Worm (Caenorhabditis elegans) whole organism, young adult: ENCODE results near the gene cnnm-3.

ENCODE experiments used
- B0019.2 ChIP-seq: fragments of 200-800 bp; sonication (Bioruptor generic); conservative IDR thresholded peaks from 2 replicates; pipeline ENCODE4 v1.3.6; 2022; ENCODE audit warnings: missing genetic modification reagents, missing genetic modification characterization, missing compliant biosample characterization
- Y79H2A.3 ChIP-seq: fragments of 200-800 bp; sonication (Bioruptor generic); conservative IDR thresholded peaks from 2 replicates; pipeline ENCODE4 v1.3.6; 2022; ENCODE audit warnings: missing genetic modification reagents, missing genetic modification characterization, missing compliant biosample characterization

DNA sequence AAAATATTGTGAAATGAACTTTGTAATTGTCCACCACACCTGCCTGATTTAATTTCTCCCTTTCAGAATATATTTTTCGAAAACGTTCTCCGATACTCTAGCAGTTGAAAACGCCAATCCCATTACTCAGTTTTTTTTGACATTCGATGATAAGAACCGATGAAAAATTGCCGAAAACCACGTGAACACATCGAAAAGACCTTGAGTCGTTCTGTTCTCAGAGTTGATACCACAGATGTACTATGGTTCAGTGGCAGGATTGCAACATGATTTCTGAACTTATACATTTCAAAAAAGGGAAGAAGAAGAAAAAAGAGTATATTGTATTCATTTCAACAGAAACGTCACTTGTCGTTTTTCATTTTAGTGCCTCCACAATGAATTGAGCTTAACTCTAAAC, 25.7 kb downstream of the cnnm-3 start:
- TF ChIP-seq Y79H2A.3 (GFP tag; lab: Robert Waterston, UW), result no peak
- TF ChIP-seq B0019.2, result no peak
